Fruit fly (Drosophila melanogaster): ENCODE data around the gene Or83c.

Gene Or83c

DNA sequence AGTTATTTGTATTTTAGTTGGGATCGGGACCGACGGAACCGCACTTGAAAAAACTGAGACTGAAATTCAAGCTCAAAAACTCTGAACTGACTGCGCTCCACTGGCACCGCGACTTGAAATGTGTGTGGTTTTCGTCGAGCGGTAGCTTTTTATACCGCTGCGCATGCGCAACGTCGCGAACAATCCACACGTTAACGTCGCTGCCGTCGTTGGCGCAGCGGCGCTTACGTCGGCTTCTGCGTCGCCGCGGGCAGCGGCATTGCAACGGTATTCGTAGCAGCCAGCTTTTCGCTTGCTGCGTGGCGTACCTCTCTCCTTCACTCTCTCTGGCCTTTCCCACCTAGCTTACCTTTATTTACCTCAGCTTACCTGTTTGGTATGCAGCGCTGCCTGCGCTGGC is 22.7 kb upstream of the Or83c start, which contains the start of gene Gasp (continued):
- TF ChIP-seq CG6813 (GFP tag; optimal IDR thresholded peaks at IDR 0.05) (no peak), run (tag; optimal IDR thresholded peaks at IDR 0.05) (no peak), CG1832 (GFP tag; optimal IDR thresholded peaks at IDR 0.05) (peak; percentile 26), CG14050 (GFP tag; IDR thresholded peaks at IDR 0.05) (no peak), CG13894 (tag; optimal IDR thresholded peaks at IDR 0.05) (no peak), ken (GFP tag; IDR thresholded peaks at IDR 0.05) (no peak), Drgx (GFP tag; IDR thresholded peaks at IDR 0.05) (0 out of 2 replicates have a peak, but pooled peaks have one; percentile 20), Dbx (GFP tag; IDR thresholded peaks at IDR 0.05) (peak; percentile 10; the same call in 1 of the 3 replicates), CG31441 (GFP tag; IDR thresholded peaks at IDR 0.05) (no peak), Opbp (GFP tag; IDR thresholded peaks at IDR 0.05; ENCODE audit: partially characterized antibody) (0 out of 3 replicates have a peak, but pooled peaks have one; percentile 19), CoRest (tag; optimal IDR thresholded peaks at IDR 0.05) (no peak), TFAM (GFP tag; optimal IDR thresholded peaks at IDR 0.05) (no peak), CG1529 (GFP tag; optimal IDR thresholded peaks at IDR 0.05) (no peak), crol (GFP tag; IDR thresholded peaks at IDR 0.05) (peak; percentile 66), grau (tag; optimal IDR thresholded peaks at IDR 0.05) (no peak), CG12942 (GFP tag; optimal IDR thresholded peaks at IDR 0.05) (no peak), Adf1 (GFP tag; IDR thresholded peaks at IDR 0.05) (peak; percentile 96), CG10543 (GFP tag; optimal IDR thresholded peaks at IDR 0.05) (no peak), sens (GFP tag) (no peak), CG9932 (GFP tag; IDR thresholded peaks at IDR 0.05) (no peak), Sry-β (GFP tag; optimal IDR thresholded peaks at IDR 0.05) (no peak), Jarid2 (GFP tag; optimal IDR thresholded peaks at IDR 0.05) (peak; percentile 24), CG32767 (GFP tag; IDR thresholded peaks at IDR 0.05) (0 out of 2 replicates have a peak, but pooled peaks have one; percentile 30), gfzf (GFP tag; optimal IDR thresholded peaks at IDR 0.05) (no peak), CG4617 (GFP tag; optimal IDR thresholded peaks at IDR 0.05; ENCODE audit: borderline replicate concordance) (no peak), dmrt11E (tag; optimal IDR thresholded peaks at IDR 0.05) (no peak), CG30403 (GFP tag; optimal IDR thresholded peaks at IDR 0.05) (no peak), wek (GFP tag; optimal IDR thresholded peaks at IDR 0.05) (no peak), Side (GFP tag; optimal IDR thresholded peaks at IDR 0.05) (no peak), CG5180 (GFP tag; optimal IDR thresholded peaks at IDR 0.05) (peak; percentile 22), CG12769 (tag; optimal IDR thresholded peaks at IDR 0.05) (peak; percentile 10), sob (GFP tag; IDR thresholded peaks at IDR 0.05) (0 out of 2 replicates have a peak, but pooled peaks have one; percentile 31), CG9215 (GFP tag; IDR thresholded peaks at IDR 0.05) (no peak), CG15696 (tag; optimal IDR thresholded peaks at IDR 0.05) (no peak), Ravus (GFP tag; IDR thresholded peaks at IDR 0.05) (no peak), chinmo (GFP tag; IDR thresholded peaks at IDR 0.05; ENCODE audit: partially characterized antibody) (peak; percentile 77; the same call in 2 of the 4 replicates), stwl (tag; optimal IDR thresholded peaks at IDR 0.05) (peak; percentile 26), Hr78 (GFP tag; optimal IDR thresholded peaks at IDR 0.05) (peak in 1 of 2 experiments; percentile 5), Camta (GFP tag; optimal IDR thresholded peaks at IDR 0.05) (no peak), yki (optimal IDR thresholded peaks at IDR 0.05) (no peak), CG15269 (tag; optimal IDR thresholded peaks at IDR 0.05) (no peak), CG13123 (GFP tag; optimal IDR thresholded peaks at IDR 0.05) (no peak), ind (GFP tag; optimal IDR thresholded peaks at IDR 0.05) (no peak), CG34224 (GFP tag; IDR thresholded peaks at IDR 0.05; ENCODE audit: partially characterized antibody) (peak; percentile 36; the same call in 1 of the 3 replicates), CG6683 (GFP tag; optimal IDR thresholded peaks at IDR 0.05) (no peak), sd (tag; optimal IDR thresholded peaks at IDR 0.05) (peak; percentile 40), PHDP (tag; optimal IDR thresholded peaks at IDR 0.05) (no peak), oc (tag; optimal IDR thresholded peaks at IDR 0.05) (peak; percentile 20), MTF-1 (GFP tag; optimal IDR thresholded peaks at IDR 0.05; ENCODE audit: borderline replicate concordance) (no peak), Doc3 (GFP tag; IDR thresholded peaks at IDR 0.05; ENCODE audit: partially characterized antibody) (no peak)
